Worm (Caenorhabditis elegans) whole organism, mixed stage, embryonic: ENCODE results near the gene srv-8.

Experiments used
- M03D4.4 ChIP-seq: sonication (generic microtip); optimal IDR thresholded peaks from 2 replicates; lab custom pipeline; 2017; ENCODE audit warnings: mild to moderate bottlenecking, missing genetic modification characterization, missing compliant biosample characterization
- bed-3 ChIP-seq: fragments of 200-800 bp; sonication (Bioruptor generic); optimal IDR thresholded peaks from 3 replicates; lab custom pipeline; 2018; ENCODE audit warnings: mild to moderate bottlenecking, missing genetic modification characterization, moderate library complexity, missing compliant biosample characterization
- blmp-1 ChIP-seq: fragments of 150-350 bp; optimal IDR thresholded peaks from 2 replicates; lab custom pipeline; 2014; ENCODE audit warnings: missing biosample characterization, missing genetic modification characterization
- ceh-39 ChIP-seq: fragments of 150-350 bp; optimal IDR thresholded peaks from 2 replicates; lab custom pipeline; 2014; ENCODE audit warnings: missing biosample characterization, missing genetic modification characterization
- ceh-43 ChIP-seq: fragments of 200-800 bp; sonication (Bioruptor generic); optimal IDR thresholded peaks from 2 replicates; lab custom pipeline; 2018; ENCODE audit warnings: mild to moderate bottlenecking, missing genetic modification characterization, moderate library complexity, missing compliant biosample characterization
- ces-1 ChIP-seq: fragments of 150-350 bp; optimal IDR thresholded peaks from 2 replicates; lab custom pipeline; 2014; ENCODE audit warnings: missing biosample characterization, missing genetic modification reagents, missing genetic modification characterization
- cnd-1 ChIP-seq: fragments of 200-800 bp; sonication (Bioruptor generic); optimal IDR thresholded peaks from 2 replicates; lab custom pipeline; 2018; ENCODE audit warnings: mild to moderate bottlenecking, missing genetic modification characterization, missing compliant biosample characterization
- drap-1 ChIP-seq: fragments of 200-800 bp; sonication (Bioruptor generic); optimal IDR thresholded peaks from 3 replicates; lab custom pipeline; 2018; ENCODE audit warnings: mild to moderate bottlenecking, missing genetic modification characterization, missing compliant biosample characterization
- elt-1 ChIP-seq: sonication (generic microtip); optimal IDR thresholded peaks from 2 replicates; lab custom pipeline; 2017; ENCODE audit warnings: missing genetic modification characterization, mild to moderate bottlenecking, missing compliant biosample characterization, antibody characterized with exemption, moderate library complexity, borderline replicate concordance; ENCODE audit not compliant: insufficient read depth
- elt-3 ChIP-seq: fragments of 150-350 bp; optimal IDR thresholded peaks from 2 replicates; lab custom pipeline; 2014; ENCODE audit warnings: missing biosample characterization, missing genetic modification characterization
- flh-1 ChIP-seq: fragments of 200-800 bp; sonication (Bioruptor generic); optimal IDR thresholded peaks from 2 replicates; lab custom pipeline; 2018; ENCODE audit warnings: mild to moderate bottlenecking, missing genetic modification characterization, moderate library complexity, missing compliant biosample characterization
- ham-2 ChIP-seq: fragments of 200-800 bp; sonication (Bioruptor generic); optimal IDR thresholded peaks from 2 replicates; lab custom pipeline; 2018; ENCODE audit warnings: mild to moderate bottlenecking, missing genetic modification characterization, missing compliant biosample characterization
- hlh-1 ChIP-seq: fragments of 150-350 bp; optimal IDR thresholded peaks from 2 replicates; lab custom pipeline; 2014; ENCODE audit warnings: missing biosample characterization, missing genetic modification reagents, missing genetic modification characterization
- lin-13 ChIP-seq: fragments of 150-350 bp; optimal IDR thresholded peaks from 2 replicates; lab custom pipeline; 2014; ENCODE audit warnings: missing biosample characterization, missing genetic modification characterization
- lsy-2 ChIP-seq: fragments of 150-350 bp; optimal IDR thresholded peaks from 2 replicates; lab custom pipeline; 2014; ENCODE audit warnings: missing biosample characterization, missing genetic modification characterization
- mab-5 ChIP-seq: fragments of 150-350 bp; optimal IDR thresholded peaks from 2 replicates; lab custom pipeline; 2014; ENCODE audit warnings: missing biosample characterization, missing genetic modification characterization
- mep-1 ChIP-seq: fragments of 150-350 bp; optimal IDR thresholded peaks from 2 replicates; lab custom pipeline; 2017; ENCODE audit warnings: missing biosample characterization, missing genetic modification reagents, missing genetic modification characterization, inconsistent platforms
- mls-2 ChIP-seq: sonication (generic microtip); optimal IDR thresholded peaks from 2 replicates; lab custom pipeline; 2016; ENCODE audit warnings: mild to moderate bottlenecking, missing genetic modification characterization, moderate library complexity, missing compliant biosample characterization
- nhr-12 ChIP-seq: fragments of 150-350 bp; optimal IDR thresholded peaks from 2 replicates; lab custom pipeline; 2014; ENCODE audit warnings: missing biosample characterization, missing genetic modification characterization
- nhr-28 ChIP-seq: fragments of 150-350 bp; optimal IDR thresholded peaks from 2 replicates; lab custom pipeline; 2014; ENCODE audit warnings: missing biosample characterization, missing genetic modification characterization
- nhr-76 ChIP-seq: sonication (generic microtip); optimal IDR thresholded peaks from 2 replicates; lab custom pipeline; 2017; ENCODE audit warnings: missing biosample characterization, missing genetic modification characterization
- sem-2 ChIP-seq: fragments of 200-800 bp; sonication (Bioruptor generic); optimal IDR thresholded peaks from 2 replicates; lab custom pipeline; 2018; ENCODE audit warnings: mild to moderate bottlenecking, missing genetic modification characterization, missing compliant biosample characterization
- snpc-4 ChIP-seq: fragments of 150-350 bp; optimal IDR thresholded peaks from 2 replicates; lab custom pipeline; 2014; ENCODE audit warnings: missing biosample characterization, missing genetic modification characterization
- sptf-1 ChIP-seq: sonication (generic microtip); optimal IDR thresholded peaks from 2 replicates; lab custom pipeline; 2017; ENCODE audit warnings: mild to moderate bottlenecking, missing genetic modification characterization, moderate library complexity, missing compliant biosample characterization
- tbx-8 ChIP-seq: fragments of 200-800 bp; sonication (Bioruptor generic); optimal IDR thresholded peaks from 2 replicates; lab custom pipeline; 2018; ENCODE audit warnings: mild to moderate bottlenecking, missing genetic modification characterization, moderate library complexity, missing compliant biosample characterization
- unc-120 ChIP-seq: sonication (generic microtip); optimal IDR thresholded peaks from 2 replicates; lab custom pipeline; 2017; ENCODE audit warnings: missing genetic modification characterization, missing compliant biosample characterization; ENCODE audit not compliant: poor library complexity, severe bottlenecking
- unc-62 ChIP-seq: fragments of 150-350 bp; optimal IDR thresholded peaks from 2 replicates; lab custom pipeline; 2014; ENCODE audit warnings: missing biosample characterization, missing genetic modification reagents, missing genetic modification characterization
- zip-8 ChIP-seq: fragments of 150-350 bp; optimal IDR thresholded peaks from 2 replicates; lab custom pipeline; 2014; ENCODE audit warnings: missing biosample characterization, missing genetic modification characterization
- ztf-11 ChIP-seq: fragments of 150-350 bp; optimal IDR thresholded peaks from 2 replicates; lab custom pipeline; 2014; ENCODE audit warnings: missing biosample characterization, missing genetic modification characterization

Gene srv-8

ce11 chrV:13396426-13396825, 24.1 kb downstream of the srv-8 start (continued):
- peak; percentile 15 for TF ChIP-seq unc-62 (GFP tag; lab: Kevin White, UChicago)
- TF ChIP-seq unc-120 (tag; lab: Kevin White, UChicago), result peak; percentile 66
- no peak for TF ChIP-seq blmp-1 (tag; lab: Kevin White, UChicago)

- TF ChIP-seq cnd-1 (no peak), ztf-11 (no peak), mls-2 (tag; lab: Kevin White, UChicago) (no peak), sem-2 (no peak), sptf-1 (tag; lab: Kevin White, UChicago) (peak; percentile 2), ces-1 (GFP tag; lab: Kevin White, UChicago) (peak; percentile 12), nhr-12 (tag; lab: Kevin White, UChicago) (no peak), unc-62 (GFP tag; lab: Kevin White, UChicago) (peak; percentile 64), tbx-8 (GFP tag; lab: Kevin White, UChicago) (no peak), snpc-4 (no peak), zip-8 (tag; lab: Kevin White, UChicago) (no peak), lin-13 (no peak), nhr-28 (no peak), nhr-76 (tag; lab: Kevin White, UChicago) (no peak), bed-3 (GFP tag; lab: Kevin White, UChicago) (no peak)
These were observed 25.6 kb downstream of the srv-8 start for ce11 chrV:13394968-13395367.

ce11 chrV:13393333-13393803, 27.2 kb downstream of the srv-8 start:
- peak; percentile 52 for TF ChIP-seq M03D4.4
- TF ChIP-seq zip-8 (tag; lab: Kevin White, UChicago), result peak; percentile 8
- peak; percentile 46 for TF ChIP-seq sptf-1 (tag; lab: Kevin White, UChicago)
- no peak for TF ChIP-seq lsy-2 (tag; lab: Kevin White, UChicago)
- peak; percentile 32 for TF ChIP-seq elt-1
- no peak for TF ChIP-seq sem-2
- TF ChIP-seq flh-1 (GFP tag; lab: Kevin White, UChicago), result peak; percentile 39
- TF ChIP-seq bed-3 (GFP tag; lab: Kevin White, UChicago), result no peak
- TF ChIP-seq nhr-28, result no peak
- TF ChIP-seq unc-62 (GFP tag; lab: Kevin White, UChicago), result peak; percentile 17
- peak; percentile 91 for TF ChIP-seq unc-120 (tag; lab: Kevin White, UChicago)
- no peak for TF ChIP-seq elt-3 (tag; lab: Kevin White, UChicago)
- peak; percentile 86 for TF ChIP-seq hlh-1
- TF ChIP-seq nhr-76 (tag; lab: Kevin White, UChicago), result no peak
- TF ChIP-seq cnd-1, result peak; percentile 42
- TF ChIP-seq ham-2 (GFP tag; lab: Kevin White, UChicago), result peak; percentile 61
- TF ChIP-seq drap-1 (GFP tag; lab: Kevin White, UChicago), result peak; percentile 19
- TF ChIP-seq ceh-43 (GFP tag; lab: Kevin White, UChicago), result no peak
- peak; percentile 12 for TF ChIP-seq ces-1 (GFP tag; lab: Kevin White, UChicago)
- TF ChIP-seq nhr-12 (tag; lab: Kevin White, UChicago), result no peak
- no peak for TF ChIP-seq mep-1 (tag; lab: Kevin White, UChicago)
- no peak for TF ChIP-seq ceh-39 (tag; lab: Kevin White, UChicago)
- TF ChIP-seq, all 35 proteins: peak for 12

- TF ChIP-seq lsy-2 (tag; lab: Kevin White, UChicago) (no peak), blmp-1 (tag; lab: Kevin White, UChicago) (peak; percentile 88), ces-1 (GFP tag; lab: Kevin White, UChicago) (peak; percentile 97), drap-1 (GFP tag; lab: Kevin White, UChicago) (no peak), unc-120 (tag; lab: Kevin White, UChicago) (peak; percentile 26)
These were observed 28.9 kb downstream of the srv-8 start, which contains the start of gene somi-1 for ce11 chrV:13391378-13392258. Gene somi-1, minus strand, starts transcription at chrV:13391395.

ce11 chrV:13390936-13391335, 29.6 kb downstream of the srv-8 start:
- TF ChIP-seq ham-2 (GFP tag; lab: Kevin White, UChicago) (peak; percentile 22), elt-3 (tag; lab: Kevin White, UChicago) (no peak), lsy-2 (tag; lab: Kevin White, UChicago) (peak; percentile 16), sptf-1 (tag; lab: Kevin White, UChicago) (no peak), mab-5 (no peak)
